Fruit fly (Drosophila melanogaster) whole organism: Measurements from ENCODE around the gene CG5854.

Experiments
- CG8478 ChIP-seq: fragments of >200 bp; optimal IDR thresholded peaks from 2 replicates; lab custom pipeline; 2018; ENCODE audit warnings: inconsistent platforms
- Dll ChIP-seq: fragments of >200 bp; optimal IDR thresholded peaks from 2 replicates; lab custom pipeline; 2017
- EcR ChIP-seq, 2 experiments: fragments of >200 bp; optimal IDR thresholded peaks; 2 replicates each; lab custom pipeline; 2017; ENCODE audit warnings: missing biosample characterization in 2 of 2, missing genetic modification characterization in 2 of 2, missing genetic modification reagents in 2 of 2
- pan ChIP-seq: fragments of >200 bp; optimal IDR thresholded peaks from 2 replicates; lab custom pipeline; 2017
- psq ChIP-seq: fragments of >200 bp; optimal IDR thresholded peaks from 2 replicates; lab custom pipeline; 2017
- usp ChIP-seq: fragments of >200 bp; optimal IDR thresholded peaks from 2 replicates; lab custom pipeline; 2017; ENCODE audit warnings: missing biosample characterization, missing genetic modification characterization, mixed read lengths

The CG5854 gene

dm6 chr3R:23915967-23916366 lies 17.7 kb upstream of the CG5854 start:
- peak; percentile 2 for TF ChIP-seq Dll (lab: Kevin White, UChicago)
- TF ChIP-seq usp (GFP tag; lab: Kevin White, UChicago) = no peak

dm6 chr3R:23919366-23919765 lies 14.3 kb upstream of the CG5854 start:
- TF ChIP-seq Dll (lab: Kevin White, UChicago) = no peak
- TF ChIP-seq pan (lab: Kevin White, UChicago) = no peak
- TF ChIP-seq psq (lab: Kevin White, UChicago) = no peak
- TF ChIP-seq EcR (GFP tag; optimal IDR thresholded peaks at IDR 0.05; lab: Kevin White, UChicago) = no peak
- TF ChIP-seq CG8478 (lab: Kevin White, UChicago) = no peak
- no peak for TF ChIP-seq usp (GFP tag; lab: Kevin White, UChicago)

dm6 chr3R:23920387-23920786 lies 13.3 kb upstream of the CG5854 start:
- no peak for TF ChIP-seq pan (lab: Kevin White, UChicago)
- TF ChIP-seq psq (lab: Kevin White, UChicago) = no peak
- TF ChIP-seq EcR (GFP tag; optimal IDR thresholded peaks at IDR 0.05; lab: Kevin White, UChicago) = no peak
- TF ChIP-seq usp (GFP tag; lab: Kevin White, UChicago) = no peak
- TF ChIP-seq Dll (lab: Kevin White, UChicago) = no peak

- no peak for TF ChIP-seq psq (lab: Kevin White, UChicago)
- TF ChIP-seq CG8478 (lab: Kevin White, UChicago) = no peak
- TF ChIP-seq EcR (GFP tag; optimal IDR thresholded peaks at IDR 0.05; lab: Kevin White, UChicago) = no peak
- no peak for TF ChIP-seq Dll (lab: Kevin White, UChicago)
- TF ChIP-seq usp (GFP tag; lab: Kevin White, UChicago) = no peak
- no peak for TF ChIP-seq pan (lab: Kevin White, UChicago)
These were observed 12.7 kb upstream of the CG5854 start for dm6 chr3R:23920874-23921539.

dm6 chr3R:23921701-23922501 lies 11.8 kb upstream of the CG5854 start:
- TF ChIP-seq Dll (lab: Kevin White, UChicago) (no peak), CG8478 (lab: Kevin White, UChicago) (no peak), EcR (GFP tag; optimal IDR thresholded peaks at IDR 0.05; lab: Kevin White, UChicago) (no peak), usp (GFP tag; lab: Kevin White, UChicago) (no peak), psq (lab: Kevin White, UChicago) (no peak), pan (lab: Kevin White, UChicago) (no peak)

- TF ChIP-seq usp (GFP tag; lab: Kevin White, UChicago) (no peak), EcR (GFP tag; optimal IDR thresholded peaks at IDR 0.05; lab: Kevin White, UChicago) (no peak), Dll (lab: Kevin White, UChicago) (no peak), CG8478 (lab: Kevin White, UChicago) (no peak), psq (lab: Kevin White, UChicago) (no peak), pan (lab: Kevin White, UChicago) (no peak)
These were observed 11.0 kb upstream of the CG5854 start, which contains the start of the genes sba and CG31141 for dm6 chr3R:23922502-23923350. Gene sba (minus strand): TSS chr3R:23922973. Gene CG31141 (plus strand): TSS chr3R:23923300.

dm6 chr3R:23924200-23924599 lies 9.5 kb upstream of the CG5854 start, which contains the start of gene Ndc1:
Gene Ndc1 (plus strand): TSS chr3R:23924399.
- TF ChIP-seq Dll (lab: Kevin White, UChicago) = no peak
- no peak for TF ChIP-seq psq (lab: Kevin White, UChicago)
- no peak for TF ChIP-seq pan (lab: Kevin White, UChicago)
- TF ChIP-seq EcR (GFP tag; optimal IDR thresholded peaks at IDR 0.05; lab: Kevin White, UChicago) = no peak
- no peak for TF ChIP-seq usp (GFP tag; lab: Kevin White, UChicago)
- TF ChIP-seq CG8478 (lab: Kevin White, UChicago) = no peak

- TF ChIP-seq usp (GFP tag; lab: Kevin White, UChicago) (no peak), pan (lab: Kevin White, UChicago) (no peak), Dll (lab: Kevin White, UChicago) (no peak), psq (lab: Kevin White, UChicago) (no peak), EcR (GFP tag; optimal IDR thresholded peaks at IDR 0.05; lab: Kevin White, UChicago) (no peak), CG8478 (lab: Kevin White, UChicago) (no peak)
These were observed 6.3 kb upstream of the CG5854 start, which contains the start of gene CG13601 for dm6 chr3R:23927429-23927828. Gene CG13601 (minus strand): TSS chr3R:23927634.

dm6 chr3R:23928950-23929602 lies 4.6 kb upstream of the CG5854 start, which contains the start of the genes CG43998, CG43999 and CG31142:
Gene CG43998 (minus strand): TSS chr3R:23929000.
Gene CG43999 (minus strand): TSS chr3R:23929000.
Gene CG31142 (plus strand): TSS chr3R:23929243.
- TF ChIP-seq usp (GFP tag; lab: Kevin White, UChicago) (no peak), EcR (GFP tag; optimal IDR thresholded peaks at IDR 0.05; lab: Kevin White, UChicago) (no peak)

dm6 chr3R:23931095-23931728 lies 2.5 kb upstream of the CG5854 start, which contains the start of the genes Rpt2 and CG13599:
Gene Rpt2 (minus strand): TSS chr3R:23931558.
Gene CG13599 (plus strand): TSS chr3R:23931639.
- no peak for TF ChIP-seq pan (lab: Kevin White, UChicago)
